Worm (Caenorhabditis elegans) whole organism, L2 larva: Measurements from ENCODE around the gene H20J04.7.

ENCODE experiments used
- ama-1 ChIP-seq: fragments of 150-350 bp; optimal IDR thresholded peaks from 2 replicates; lab custom pipeline; 2018; ENCODE audit warnings: inconsistent platforms
- egl-27 ChIP-seq: sonication (generic microtip); optimal IDR thresholded peaks from 3 replicates; lab custom pipeline; 2017; ENCODE audit warnings: missing biosample characterization, missing genetic modification reagents, missing genetic modification characterization
- elt-1 ChIP-seq: fragments of 150-350 bp; optimal IDR thresholded peaks from 2 replicates; lab custom pipeline; 2014; ENCODE audit warnings: missing biosample characterization, missing genetic modification characterization
- nhr-6 ChIP-seq: fragments of 150-350 bp; optimal IDR thresholded peaks from 2 replicates; lab custom pipeline; 2014; ENCODE audit warnings: missing biosample characterization, missing genetic modification characterization
- zag-1 ChIP-seq: fragments of 150-350 bp; optimal IDR thresholded peaks from 2 replicates; lab custom pipeline; 2014; ENCODE audit warnings: missing biosample characterization, missing genetic modification characterization
- ztf-4 ChIP-seq: fragments of 150-350 bp; optimal IDR thresholded peaks from 2 replicates; lab custom pipeline; 2014; ENCODE audit warnings: missing biosample characterization, missing genetic modification characterization

DNA sequence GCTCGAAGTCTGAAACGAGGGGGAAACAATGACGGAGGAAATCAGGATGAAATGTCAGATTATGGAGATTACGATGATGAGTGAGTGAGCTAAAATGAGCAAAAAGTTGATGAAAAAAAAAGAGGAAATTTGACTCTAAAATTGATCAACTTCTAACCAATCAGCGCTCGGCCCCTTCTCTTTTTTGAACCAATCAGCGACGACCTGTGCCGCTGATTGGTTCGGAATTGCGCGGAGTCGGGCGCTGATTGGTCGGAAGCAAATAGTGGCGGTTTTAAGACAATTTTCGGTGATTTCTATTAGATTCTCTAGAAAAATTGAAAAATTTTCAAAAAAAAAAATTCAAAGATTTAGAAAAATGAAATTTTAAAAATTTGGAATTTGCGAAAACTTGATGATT is 17.4 kb downstream of the H20J04.7 start:
- TF ChIP-seq elt-1 (tag; lab: Kevin White, UChicago) (no peak), egl-27 (tag; lab: Kevin White, UChicago) (no peak), ama-1 (lab: Kevin White, UChicago) (no peak), ztf-4 (tag; lab: Kevin White, UChicago) (no peak), nhr-6 (tag; lab: Kevin White, UChicago) (no peak), zag-1 (no peak)
